Worm (Caenorhabditis elegans): Measurements from ENCODE around the gene Y56A3A.7.

- no peak for TF ChIP-seq nhr-67 (tag; optimal IDR thresholded peaks at IDR 0.05)
- TF ChIP-seq nhr-43 (tag; optimal IDR thresholded peaks at IDR 0.05; ENCODE audit: poor library complexity, severe bottlenecking): no peak
- TF ChIP-seq unc-62 (GFP tag; optimal IDR thresholded peaks at IDR 0.05): no peak
- TF ChIP-seq sea-2 (GFP tag; optimal IDR thresholded peaks at IDR 0.05): no peak
- TF ChIP-seq snpc-4 (tag; optimal IDR thresholded peaks at IDR 0.05): no peak
- no peak for TF ChIP-seq nhr-77 (tag; optimal IDR thresholded peaks at IDR 0.05)
- TF ChIP-seq ceh-82 (tag; optimal IDR thresholded peaks at IDR 0.05): no peak
- no peak for TF ChIP-seq nhr-12 (tag; optimal IDR thresholded peaks at IDR 0.05)
- TF ChIP-seq nhr-237 (tag; optimal IDR thresholded peaks at IDR 0.05): no peak
- no peak for TF ChIP-seq pha-4 (tag; optimal IDR thresholded peaks at IDR 0.05)
- no peak for TF ChIP-seq daf-12 (tag; optimal IDR thresholded peaks at IDR 0.05)
- TF ChIP-seq nhr-28 (tag; optimal IDR thresholded peaks at IDR 0.05): no peak
Measured at ce11 chrIII:11954150-11954549, 7.3 kb upstream of the Y56A3A.7 start.
